Fruit fly (Drosophila melanogaster) whole organism, pupa: ENCODE data around the gene MED31.

ENCODE experiments used
- CG10348 ChIP-seq: fragments of 200-800 bp; sonication (Bioruptor generic); IDR thresholded peaks from 2 replicates; pipeline ENCODE4 v1.3.6; 2022; ENCODE audit warnings: missing biosample characterization, missing genetic modification characterization
- CG12605 ChIP-seq: fragments of 200-800 bp; sonication (Bioruptor generic); IDR thresholded peaks from 2 replicates; pipeline ENCODE4 v1.3.6; 2022; ENCODE audit warnings: missing biosample characterization, missing genetic modification characterization
- CG13204 ChIP-seq: fragments of 200-800 bp; sonication (Bioruptor generic); optimal IDR thresholded peaks from 2 replicates; lab custom pipeline; 2018; ENCODE audit warnings: missing biosample characterization, mild to moderate bottlenecking, missing genetic modification characterization, moderate library complexity
- CG14655 ChIP-seq: fragments of 200-800 bp; sonication (Bioruptor generic); optimal IDR thresholded peaks from 3 replicates; lab custom pipeline; 2017; ENCODE audit warnings: mild to moderate bottlenecking, missing biosample characterization, missing genetic modification reagents, missing genetic modification characterization
- CG15710 ChIP-seq: fragments of 200-800 bp; sonication (Bioruptor generic); optimal IDR thresholded peaks from 2 replicates; lab custom pipeline; 2018; ENCODE audit warnings: missing biosample characterization, mild to moderate bottlenecking, missing genetic modification characterization, moderate library complexity
- CG17806 ChIP-seq: fragments of 200-800 bp; sonication (Bioruptor generic); optimal IDR thresholded peaks from 2 replicates; lab custom pipeline; 2018; ENCODE audit warnings: missing biosample characterization, mild to moderate bottlenecking, missing genetic modification characterization, moderate library complexity
- CG32121 ChIP-seq: fragments of 200-800 bp; sonication (Bioruptor generic); IDR thresholded peaks from 2 replicates; pipeline ENCODE4 v1.3.6; 2022; ENCODE audit warnings: missing biosample characterization, missing genetic modification characterization
- CG34367 ChIP-seq: fragments of 200-800 bp; sonication (Bioruptor generic); optimal IDR thresholded peaks from 2 replicates; lab custom pipeline; 2018; ENCODE audit warnings: missing biosample characterization, mild to moderate bottlenecking, missing genetic modification characterization
- CG4496 ChIP-seq: fragments of 200-800 bp; sonication (Bioruptor generic); IDR thresholded peaks from 3 replicates; pipeline ENCODE4 v1.3.6; 2022; ENCODE audit warnings: missing biosample characterization, missing genetic modification characterization
- CG8159 ChIP-seq: fragments of 200-800 bp; sonication (Bioruptor generic); optimal IDR thresholded peaks from 3 replicates; lab custom pipeline; 2018; ENCODE audit warnings: missing biosample characterization, mild to moderate bottlenecking, missing genetic modification characterization, moderate library complexity
- CG8301 ChIP-seq: fragments of 200-800 bp; sonication (Bioruptor generic); optimal IDR thresholded peaks from 2 replicates; lab custom pipeline; 2018; ENCODE audit warnings: missing biosample characterization, mild to moderate bottlenecking, missing genetic modification characterization
- CG9948 ChIP-seq: fragments of 200-800 bp; sonication (Bioruptor generic); optimal IDR thresholded peaks from 2 replicates; lab custom pipeline; 2018; ENCODE audit warnings: missing biosample characterization, mild to moderate bottlenecking, missing genetic modification characterization, moderate library complexity
- D1 ChIP-seq: fragments of 200-800 bp; sonication (Bioruptor generic); optimal IDR thresholded peaks from 2 replicates; lab custom pipeline; 2018; ENCODE audit warnings: missing biosample characterization, mild to moderate bottlenecking, missing genetic modification characterization, moderate library complexity
- EcR ChIP-seq: fragments of 200-800 bp; sonication (Bioruptor generic); optimal IDR thresholded peaks from 3 replicates; lab custom pipeline; 2019; ENCODE audit warnings: missing biosample characterization, missing genetic modification characterization, mild to moderate bottlenecking, moderate library complexity, missing genetic modification reagents
- Ets98B ChIP-seq: fragments of 200-800 bp; sonication (Bioruptor generic); IDR thresholded peaks from 2 replicates; pipeline ENCODE4 v1.3.6; 2022; ENCODE audit warnings: missing biosample characterization, missing genetic modification characterization
- Pif1A ChIP-seq: fragments of 200-800 bp; sonication (Bioruptor generic); optimal IDR thresholded peaks from 3 replicates; lab custom pipeline; 2016; ENCODE audit warnings: missing biosample characterization, missing genetic modification characterization
- Pif1B ChIP-seq: fragments of 200-800 bp; sonication (Bioruptor generic); optimal IDR thresholded peaks from 3 replicates; lab custom pipeline; 2016; ENCODE audit warnings: missing biosample characterization, missing genetic modification characterization
- Snoo ChIP-seq: fragments of 200-800 bp; sonication (Bioruptor generic); optimal IDR thresholded peaks from 3 replicates; lab custom pipeline; 2017; ENCODE audit warnings: missing biosample characterization, mild to moderate bottlenecking, missing genetic modification characterization, inconsistent platforms
- fd96Ca ChIP-seq: fragments of 200-800 bp; sonication (Bioruptor generic); IDR thresholded peaks from 3 replicates; pipeline ENCODE4 v1.3.6; 2022; ENCODE audit warnings: missing biosample characterization, missing genetic modification characterization
- gl ChIP-seq: fragments of 200-800 bp; sonication (Bioruptor generic); optimal IDR thresholded peaks from 2 replicates; lab custom pipeline; 2018; ENCODE audit warnings: missing biosample characterization, mild to moderate bottlenecking, missing genetic modification characterization
- rn ChIP-seq: fragments of 200-800 bp; sonication (Bioruptor generic); IDR thresholded peaks from 2 replicates; pipeline ENCODE4 v1.3.6; 2022; ENCODE audit warnings: missing biosample characterization, missing genetic modification characterization

MED31 gene

DNA sequence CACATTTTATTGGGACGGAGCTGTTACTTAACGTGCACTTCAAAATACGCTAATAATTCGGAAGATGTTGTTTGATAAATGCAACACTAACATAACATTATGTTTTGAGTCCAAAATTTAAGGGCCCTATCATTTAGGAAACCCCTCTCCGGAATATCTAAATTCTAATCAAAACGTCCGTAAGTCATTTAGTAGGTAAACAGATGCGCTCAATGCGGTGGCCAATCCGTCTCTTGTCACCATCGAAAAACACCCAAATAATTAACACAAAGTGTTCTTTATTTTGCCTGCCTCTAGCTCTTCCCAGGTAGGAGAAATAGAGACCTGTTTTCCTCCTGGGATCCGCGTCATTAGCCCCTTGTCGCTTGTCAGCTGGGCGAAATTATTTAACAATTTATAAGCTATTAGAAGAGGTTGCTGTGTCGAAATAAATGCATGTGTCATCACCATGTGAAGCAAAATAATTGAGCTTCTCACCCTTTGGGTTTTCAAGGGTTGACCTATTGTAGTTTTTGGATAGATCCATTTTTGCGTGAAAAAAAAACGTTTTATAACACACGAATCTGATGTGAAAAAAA lies 7.3 kb upstream of the MED31 start:
- no peak for TF ChIP-seq CG15710 (tag; lab: Kevin White, UChicago)
- TF ChIP-seq CG10348 (GFP tag; lab: Robert Waterston, UW), result no peak
- no peak for TF ChIP-seq CG4496 (GFP tag; lab: Robert Waterston, UW)
- no peak for TF ChIP-seq Ets98B (GFP tag; lab: Robert Waterston, UW)
- no peak for TF ChIP-seq CG8301
- TF ChIP-seq rn (GFP tag; lab: Robert Waterston, UW), result no peak
- no peak for TF ChIP-seq gl (tag; lab: Kevin White, UChicago)
- no peak for TF ChIP-seq CG12605 (GFP tag; lab: Robert Waterston, UW)
- TF ChIP-seq EcR, result no peak
- no peak for TF ChIP-seq CG13204
- no peak for TF ChIP-seq D1
- no peak for TF ChIP-seq Snoo (tag; lab: Kevin White, UChicago)

DNA sequence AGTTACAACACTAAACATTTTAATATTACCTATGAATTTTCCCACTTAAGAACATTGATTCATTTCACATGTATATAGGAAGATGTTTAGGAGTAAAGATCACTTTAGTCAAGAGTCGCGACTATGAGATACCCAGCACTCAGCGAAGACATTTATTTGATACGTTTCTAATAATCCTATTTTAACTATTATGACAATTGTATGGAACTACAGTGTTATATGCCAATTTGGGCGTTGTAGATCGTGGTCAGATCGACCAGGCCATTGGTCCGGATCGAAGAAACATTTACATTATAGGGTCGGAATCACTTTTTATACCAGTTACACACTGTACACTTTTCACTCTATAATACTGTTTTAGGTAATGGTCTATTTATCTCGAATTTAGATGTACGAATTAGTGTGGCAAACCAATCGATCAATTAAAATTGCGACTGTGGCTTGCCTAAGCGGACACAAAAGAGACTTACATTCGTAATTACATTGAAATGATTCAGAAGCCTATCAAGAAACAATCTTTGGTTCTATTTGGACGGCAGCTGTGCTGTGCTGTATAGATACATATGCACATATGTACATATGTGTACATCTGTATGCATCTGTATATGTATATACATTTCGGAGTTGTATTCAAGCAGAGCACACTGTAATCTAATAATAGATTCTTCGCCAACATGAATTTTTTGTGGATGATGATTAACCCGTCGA lies 1.1 kb upstream of the MED31 start:
- TF ChIP-seq Snoo (tag; lab: Kevin White, UChicago), result no peak
- no peak for TF ChIP-seq Pif1A (GFP tag; lab: Kevin White, UChicago)
- no peak for TF ChIP-seq CG34367 (tag; lab: Kevin White, UChicago)
- no peak for TF ChIP-seq CG10348 (GFP tag; lab: Robert Waterston, UW)
- TF ChIP-seq Pif1B (GFP tag; lab: Kevin White, UChicago), result no peak
- no peak for TF ChIP-seq CG13204
- no peak for TF ChIP-seq CG17806 (tag; lab: Kevin White, UChicago)
- no peak for TF ChIP-seq CG12605 (GFP tag; lab: Robert Waterston, UW)
- TF ChIP-seq rn (GFP tag; lab: Robert Waterston, UW), result no peak
- no peak for TF ChIP-seq Ets98B (GFP tag; lab: Robert Waterston, UW)
- TF ChIP-seq D1, result no peak
- no peak for TF ChIP-seq EcR
- no peak for TF ChIP-seq CG14655 (GFP tag; lab: Kevin White, UChicago)
- TF ChIP-seq fd96Ca (GFP tag; lab: Robert Waterston, UW), result no peak
- no peak for TF ChIP-seq CG15710 (tag; lab: Kevin White, UChicago)
- no peak for TF ChIP-seq CG8159
- TF ChIP-seq gl (tag; lab: Kevin White, UChicago), result no peak
- no peak for TF ChIP-seq CG4496 (GFP tag; lab: Robert Waterston, UW)
- TF ChIP-seq CG8301, result no peak

dm6 chr3R:4641254-4641573 lies 549 bp upstream of the MED31 start:
- TF ChIP-seq CG8301, result no peak
- TF ChIP-seq rn (GFP tag; lab: Robert Waterston, UW), result no peak

- peak; percentile 1 for TF ChIP-seq CG8159
- no peak for TF ChIP-seq Pif1B (GFP tag; lab: Kevin White, UChicago)
Measured at dm6 chr3R:4645457-4646082, 3.8 kb downstream of the MED31 start, which contains the start of the genes Dlip2 and rpk. Dlip2 (minus strand) TSS chr3R:4645655. rpk (plus strand) TSS chr3R:4645981.

DNA sequence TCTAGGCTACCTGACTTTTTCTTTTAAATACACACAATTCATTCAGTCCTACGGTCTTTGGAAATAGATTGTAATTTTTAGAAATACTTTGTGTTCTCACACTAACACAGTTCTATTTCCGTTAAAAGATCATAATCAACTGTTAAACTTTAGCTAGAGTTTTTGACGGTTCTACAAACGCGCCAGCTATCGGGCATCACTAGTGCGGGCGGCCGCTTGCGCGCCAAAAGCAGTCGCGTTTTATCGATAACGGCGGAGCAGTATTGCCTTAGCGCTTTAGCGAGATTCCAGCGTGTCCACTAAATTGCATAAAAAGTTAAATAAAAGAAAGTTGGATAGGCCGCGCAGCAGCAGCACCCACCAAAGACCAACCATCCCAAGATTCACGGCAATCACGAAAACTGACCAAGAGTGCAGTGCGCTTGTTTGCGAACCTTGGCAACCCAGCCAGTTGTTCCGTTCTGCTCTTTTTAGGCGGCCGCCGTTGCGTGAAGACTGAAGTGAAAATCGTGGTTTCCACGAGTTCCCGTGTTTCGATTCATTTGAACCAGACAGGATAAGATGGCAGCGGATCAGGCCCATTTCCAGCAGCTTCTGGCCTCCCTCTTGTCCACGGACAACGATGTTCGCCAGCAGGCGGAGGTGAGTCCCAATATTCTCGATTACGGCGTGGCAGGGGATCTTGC lies 7.5 kb downstream of the MED31 start, which contains the start of gene Karybeta3:
Gene Karybeta3 (plus strand): TSS at position 51 of the 686 bp plus-strand sequence.
- peak; percentile 89 for TF ChIP-seq CG4496 (GFP tag; lab: Robert Waterston, UW)
- peak; percentile 9; the same call in 1 of the 2 replicates for TF ChIP-seq CG10348 (GFP tag; lab: Robert Waterston, UW)
- peak; percentile 47; the same call in 1 of the 2 replicates for TF ChIP-seq rn (GFP tag; lab: Robert Waterston, UW)
- TF ChIP-seq CG17806 (tag; lab: Kevin White, UChicago), result peak; percentile 40
- peak; percentile 87; the same call in 2 of the 3 replicates for TF ChIP-seq fd96Ca (GFP tag; lab: Robert Waterston, UW)
- peak; percentile 75 for TF ChIP-seq CG12605 (GFP tag; lab: Robert Waterston, UW)
- peak; percentile 2 for TF ChIP-seq EcR
- TF ChIP-seq Pif1A (GFP tag; lab: Kevin White, UChicago), result peak; percentile 81
- TF ChIP-seq CG34367 (tag; lab: Kevin White, UChicago), result peak; percentile 38
- TF ChIP-seq CG14655 (GFP tag; lab: Kevin White, UChicago), result no peak
- TF ChIP-seq Ets98B (GFP tag; lab: Robert Waterston, UW), result peak; percentile 85
- no peak for TF ChIP-seq Pif1B (GFP tag; lab: Kevin White, UChicago)
- peak; percentile 27 for TF ChIP-seq gl (tag; lab: Kevin White, UChicago)
- TF ChIP-seq CG8301, result no peak
- TF ChIP-seq Snoo (tag; lab: Kevin White, UChicago), result peak; percentile 70
- TF ChIP-seq CG32121 (GFP tag; lab: Robert Waterston, UW), result peak; percentile 73
- no peak for TF ChIP-seq D1
- TF ChIP-seq CG9948, result no peak
- peak; percentile 53 for TF ChIP-seq CG8159
- no peak for TF ChIP-seq CG13204
- TF ChIP-seq CG15710 (tag; lab: Kevin White, UChicago), result peak; percentile 73
